In the genomic region with DNA sequence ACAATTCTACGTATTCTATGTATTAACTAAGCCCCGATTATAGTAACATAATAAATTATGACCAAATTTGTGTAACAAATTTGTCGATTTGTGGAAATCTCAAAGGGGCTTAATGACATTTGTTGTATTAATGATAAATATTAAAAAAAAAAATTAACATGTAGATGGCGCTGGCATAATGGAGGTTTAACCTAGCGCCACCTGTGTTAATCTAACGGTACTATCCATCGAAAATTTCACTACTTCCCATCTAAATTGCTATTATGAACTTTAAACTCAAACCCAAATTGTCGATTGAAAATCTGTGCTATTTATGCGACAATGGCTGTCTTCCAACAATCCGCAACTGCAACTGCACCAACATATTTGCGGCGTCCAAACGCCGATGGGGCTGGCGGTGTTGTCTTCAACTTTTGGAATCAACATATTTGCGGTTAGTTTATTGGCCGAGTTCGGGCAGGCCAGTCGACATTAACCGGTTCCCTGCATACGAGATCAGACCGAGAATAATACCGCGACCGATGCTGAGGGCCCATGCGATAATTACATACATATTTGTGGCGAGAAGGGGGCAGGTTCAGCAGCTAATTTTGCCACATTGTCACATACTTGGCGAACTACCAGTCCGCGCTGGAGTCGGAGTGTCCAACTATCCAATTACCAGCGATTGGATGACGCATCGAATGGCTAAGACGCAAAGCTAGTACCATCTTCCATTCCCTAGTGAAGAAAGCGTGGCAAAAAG, we compare ENCODE assay signal across 1 fruit fly cellular context.
TF ChIP-seq lines count a peak whose summit lies in the region.

No protein-coding gene starts in this region.

TF ChIP-seq in whole organism, embryonic, 481 proteins besides CTCF, POLR2A, EP300 and RAD21 (continued from another document):
- TF ChIP-seq CG32532 (GFP tag; IDR thresholded peaks at IDR 0.05; lab: Robert Waterston, UW) (peak; percentile 33; the same call in 1 of the 2 replicates), gt (GFP tag; IDR thresholded peaks at IDR 0.05; lab: Robert Waterston, UW) (no peak), CG2199 (GFP tag; IDR thresholded peaks at IDR 0.05; lab: Robert Waterston, UW) (peak; percentile 69; the same call in 2 of the 3 replicates), cato (GFP tag; optimal IDR thresholded peaks at IDR 0.05; lab: Kevin White, UChicago; ENCODE audit: borderline replicate concordance) (no peak), Hsf (GFP tag; optimal IDR thresholded peaks at IDR 0.05; lab: Kevin White, UChicago) (peak; percentile 9), Xbp1 (GFP tag; optimal IDR thresholded peaks at IDR 0.05; lab: Kevin White, UChicago) (peak; percentile 19), zen (tag; optimal IDR thresholded peaks at IDR 0.05; lab: Kevin White, UChicago) (peak; percentile 71), CG5245 (GFP tag; optimal IDR thresholded peaks at IDR 0.05; lab: Kevin White, UChicago) (peak; percentile 14), CG10979 (tag; optimal IDR thresholded peaks at IDR 0.05; lab: Kevin White, UChicago) (peak; percentile 81), CG15514 (GFP tag; optimal IDR thresholded peaks at IDR 0.05; lab: Kevin White, UChicago) (peak; percentile 5), stwl (tag; optimal IDR thresholded peaks at IDR 0.05; lab: Kevin White, UChicago) (peak; percentile 28), Dip2 (GFP tag; IDR thresholded peaks at IDR 0.05; lab: Robert Waterston, UW) (peak; percentile 90), Sox102F (GFP tag; optimal IDR thresholded peaks at IDR 0.05; lab: Kevin White, UChicago) (peak; percentile 2), Hr51 (GFP tag; optimal IDR thresholded peaks at IDR 0.05; lab: Kevin White, UChicago) (peak in 1 of 2 experiments; percentile 6)
